Fruit fly (Drosophila melanogaster) S2 (cell line): ENCODE data around the gene alpha4GT1.

ENCODE experiments used
- CG8478 ChIP-seq: fragments of >200 bp; optimal IDR thresholded peaks from 2 replicates; lab custom pipeline; 2018
- CTCF ChIP-seq, 2 experiments: fragments of >200 bp; optimal IDR thresholded peaks; 2 replicates each; lab custom pipeline; 2018

- TF ChIP-seq CG8478 (lab: Kevin White, UChicago) (no peak), CTCF (optimal IDR thresholded peaks at IDR 0.05; lab: Kevin White, UChicago) (no peak)
Measured at dm6 chr2L:3011484-3011883, 11.5 kb downstream of the alpha4GT1 start.
